Fruit fly (Drosophila melanogaster) whole organism, embryonic: ENCODE measurements around the gene Shal.

ENCODE experiments used
- CG10366 ChIP-seq: fragments of 200-800 bp; sonication (Bioruptor generic); IDR thresholded peaks from 2 replicates; pipeline ENCODE4 v1.3.6; 2022; ENCODE audit warnings: missing biosample characterization, missing genetic modification characterization
- CG11696 ChIP-seq: fragments of 200-800 bp; sonication (Bioruptor generic); IDR thresholded peaks from 2 replicates; pipeline ENCODE4 v1.3.6; 2022; ENCODE audit warnings: missing biosample characterization, missing genetic modification characterization
- CG3838 ChIP-seq: fragments of 200-800 bp; sonication (Bioruptor generic); optimal IDR thresholded peaks from 3 replicates; lab custom pipeline; 2016; ENCODE audit warnings: missing biosample characterization, missing genetic modification characterization
- CG8944 ChIP-seq: fragments of 200-800 bp; sonication (Bioruptor generic); optimal IDR thresholded peaks from 3 replicates; lab custom pipeline; 2016; ENCODE audit warnings: missing biosample characterization, missing genetic modification characterization
- Dref ChIP-seq: fragments of 200-800 bp; sonication (Bioruptor generic); IDR thresholded peaks from 2 replicates; pipeline ENCODE4 v1.3.6; 2022; ENCODE audit warnings: missing biosample characterization, missing genetic modification characterization
- H15 ChIP-seq: fragments of 200-800 bp; sonication (Bioruptor generic); IDR thresholded peaks from 3 replicates; pipeline ENCODE4 v1.3.6; 2022; ENCODE audit warnings: missing biosample characterization, missing genetic modification characterization
- Hsf ChIP-seq: fragments of 200-800 bp; sonication (Bioruptor generic); optimal IDR thresholded peaks from 3 replicates; lab custom pipeline; 2016; ENCODE audit warnings: missing biosample characterization, missing genetic modification characterization
- Tbp ChIP-seq: fragments of >200 bp; optimal IDR thresholded peaks from 2 replicates; lab custom pipeline; 2018; ENCODE audit warnings: missing biosample characterization, missing genetic modification characterization
- bab2 ChIP-seq: fragments of 200-800 bp; sonication (Bioruptor generic); optimal IDR thresholded peaks from 2 replicates; lab custom pipeline; 2016; ENCODE audit warnings: missing biosample characterization, missing genetic modification characterization
- dm ChIP-seq: fragments of 200-800 bp; sonication (Bioruptor generic); optimal IDR thresholded peaks from 3 replicates; lab custom pipeline; 2016; ENCODE audit warnings: missing biosample characterization, missing genetic modification characterization
- ftz-f1 ChIP-seq: fragments of 200-800 bp; sonication (Bioruptor generic); optimal IDR thresholded peaks from 2 replicates; lab custom pipeline; 2016; ENCODE audit warnings: missing biosample characterization, missing genetic modification characterization
- pfk ChIP-seq: fragments of 200-800 bp; sonication (Bioruptor generic); optimal IDR thresholded peaks from 2 replicates; lab custom pipeline; 2018; ENCODE audit warnings: missing biosample characterization, mild to moderate bottlenecking, missing genetic modification characterization, moderate library complexity
- repo ChIP-seq: fragments of 200-800 bp; sonication (Bioruptor generic); optimal IDR thresholded peaks from 2 replicates; lab custom pipeline; 2016; ENCODE audit warnings: missing biosample characterization, missing genetic modification characterization
- wek ChIP-seq: fragments of 200-800 bp; sonication (Bioruptor generic); optimal IDR thresholded peaks from 3 replicates; lab custom pipeline; 2018; ENCODE audit warnings: missing biosample characterization, mild to moderate bottlenecking, missing genetic modification characterization, moderate library complexity

- TF ChIP-seq bab2 (GFP tag; lab: Kevin White, UChicago) = no peak
- TF ChIP-seq CG3838 = no peak
- TF ChIP-seq Hsf (GFP tag; lab: Kevin White, UChicago) = no peak
- TF ChIP-seq ftz-f1 (GFP tag; lab: Kevin White, UChicago) = no peak
- no peak for TF ChIP-seq repo (GFP tag; lab: Kevin White, UChicago)
- TF ChIP-seq CG8944 (GFP tag; lab: Kevin White, UChicago) = no peak
- no peak for TF ChIP-seq Dref
- no peak for TF ChIP-seq Tbp (GFP tag; lab: Kevin White, UChicago)
- TF ChIP-seq wek (GFP tag; lab: Kevin White, UChicago) = no peak
- no peak for TF ChIP-seq CG11696 (GFP tag; lab: Robert Waterston, UW)
- TF ChIP-seq dm (GFP tag; lab: Kevin White, UChicago) = no peak
- TF ChIP-seq pfk (GFP tag; lab: Kevin White, UChicago) = no peak
- no peak for TF ChIP-seq CG10366
- TF ChIP-seq H15 = no peak
Observed at dm6 chr3L:19519349-19519748, 65.0 kb downstream of the Shal start, which contains the start of gene Cpr76Bb.
